Fruit fly (Drosophila melanogaster) whole organism, embryonic: ENCODE measurements around the gene CG42727.

Experiments
- Atf-2 ChIP-seq: fragments of 200-800 bp; sonication (Bioruptor generic); optimal IDR thresholded peaks from 2 replicates; lab custom pipeline; 2016; ENCODE audit warnings: missing biosample characterization, missing genetic modification characterization
- Atf3 ChIP-seq: fragments of 200-800 bp; sonication (Bioruptor generic); optimal IDR thresholded peaks from 3 replicates; lab custom pipeline; 2016; ENCODE audit warnings: missing biosample characterization, missing genetic modification characterization
- C15 ChIP-seq: fragments of 200-800 bp; sonication (Bioruptor generic); IDR thresholded peaks from 3 replicates; pipeline ENCODE4 v1.3.6; 2022; ENCODE audit warnings: missing biosample characterization, missing genetic modification characterization
- CG1024 ChIP-seq: fragments of 200-800 bp; sonication (Bioruptor generic); IDR thresholded peaks from 2 replicates; pipeline ENCODE4 v1.3.6; 2022; ENCODE audit warnings: missing biosample characterization, missing genetic modification characterization
- CG12299 ChIP-seq: fragments of 200-800 bp; sonication (Bioruptor generic); optimal IDR thresholded peaks from 2 replicates; lab custom pipeline; 2018; ENCODE audit warnings: missing biosample characterization, mild to moderate bottlenecking, missing genetic modification characterization
- CG12659 ChIP-seq: fragments of 200-800 bp; sonication (Bioruptor generic); optimal IDR thresholded peaks from 3 replicates; lab custom pipeline; 2017; ENCODE audit warnings: mild to moderate bottlenecking, missing biosample characterization, missing genetic modification reagents, missing genetic modification characterization
- CG15011 ChIP-seq: fragments of 200-800 bp; sonication (Bioruptor generic); optimal IDR thresholded peaks from 3 replicates; lab custom pipeline; 2018; ENCODE audit warnings: missing biosample characterization, mild to moderate bottlenecking, missing genetic modification characterization
- CG17359 ChIP-seq: fragments of 200-800 bp; sonication (Bioruptor generic); optimal IDR thresholded peaks from 3 replicates; lab custom pipeline; 2018; ENCODE audit warnings: missing biosample characterization, mild to moderate bottlenecking, missing genetic modification characterization, moderate library complexity
- CG2116 ChIP-seq: fragments of 200-800 bp; sonication (Bioruptor generic); optimal IDR thresholded peaks from 3 replicates; lab custom pipeline; 2018; ENCODE audit warnings: missing biosample characterization, mild to moderate bottlenecking, missing genetic modification characterization
- CG3995 ChIP-seq: fragments of 200-800 bp; sonication (Bioruptor generic); optimal IDR thresholded peaks from 3 replicates; lab custom pipeline; 2016; ENCODE audit warnings: missing biosample characterization, missing genetic modification characterization
- CG4707 ChIP-seq: fragments of 200-800 bp; sonication (Bioruptor generic); optimal IDR thresholded peaks from 2 replicates; lab custom pipeline; 2018; ENCODE audit warnings: missing biosample characterization, mild to moderate bottlenecking, missing genetic modification characterization, moderate library complexity
- CG6175 ChIP-seq: fragments of 200-800 bp; sonication (Bioruptor generic); IDR thresholded peaks from 3 replicates; pipeline ENCODE4 v1.3.6; 2022; ENCODE audit warnings: missing biosample characterization, missing genetic modification characterization
- CG6683 ChIP-seq: fragments of 200-800 bp; sonication (Bioruptor generic); optimal IDR thresholded peaks from 2 replicates; lab custom pipeline; 2017; ENCODE audit warnings: missing biosample characterization, mild to moderate bottlenecking, missing genetic modification characterization, missing genetic modification reagents
- CG8478 ChIP-seq: fragments of >200 bp; optimal IDR thresholded peaks from 2 replicates; lab custom pipeline; 2018
- CG9437 ChIP-seq: fragments of 200-800 bp; sonication (Bioruptor generic); optimal IDR thresholded peaks from 2 replicates; lab custom pipeline; 2018; ENCODE audit warnings: missing biosample characterization, mild to moderate bottlenecking, missing genetic modification characterization
- Dfd ChIP-seq, 2 experiments: fragments of >200 bp; optimal IDR thresholded peaks; 2 replicates each; lab custom pipeline; 2017; ENCODE audit warnings: missing biosample characterization in 2 of 2, missing genetic modification characterization in 2 of 2
- Doc3 ChIP-seq: fragments of 200-800 bp; sonication (Bioruptor generic); IDR thresholded peaks from 3 replicates; pipeline ENCODE4 v1.3.6; 2022; ENCODE audit warnings: missing biosample characterization, missing genetic modification characterization; ENCODE audit not compliant: partially characterized antibody
- GATAe ChIP-seq: fragments of 200-800 bp; sonication (Bioruptor generic); conservative IDR thresholded peaks from 2 replicates; pipeline ENCODE4 v1.3.6; 2022; ENCODE audit warnings: missing biosample characterization, missing genetic modification characterization
- Jarid2 ChIP-seq: fragments of 200-800 bp; sonication (Bioruptor generic); optimal IDR thresholded peaks from 3 replicates; lab custom pipeline; 2017; ENCODE audit warnings: mild to moderate bottlenecking, missing biosample characterization, missing genetic modification reagents, missing genetic modification characterization
- MBD-R2 ChIP-seq: fragments of 200-800 bp; sonication (Bioruptor generic); IDR thresholded peaks from 2 replicates; pipeline ENCODE4 v1.3.6; 2022; ENCODE audit warnings: missing biosample characterization, missing genetic modification characterization
- MESR4 ChIP-seq: fragments of 200-800 bp; sonication (Bioruptor generic); optimal IDR thresholded peaks from 2 replicates; lab custom pipeline; 2018; ENCODE audit warnings: missing biosample characterization, mild to moderate bottlenecking, missing genetic modification characterization, moderate library complexity
- Rfx ChIP-seq: fragments of 200-800 bp; sonication (Bioruptor generic); IDR thresholded peaks from 2 replicates; pipeline ENCODE4 v1.3.6; 2022; ENCODE audit warnings: missing biosample characterization, missing genetic modification characterization
- Sin3A ChIP-seq: fragments of >200 bp; optimal IDR thresholded peaks from 2 replicates; lab custom pipeline; 2018
- Ssrp ChIP-seq: fragments of 200-800 bp; sonication (Bioruptor generic); optimal IDR thresholded peaks from 2 replicates; lab custom pipeline; 2018; ENCODE audit warnings: missing biosample characterization, mild to moderate bottlenecking, missing genetic modification characterization, moderate library complexity
- ap ChIP-seq: fragments of 200-800 bp; sonication (Bioruptor generic); IDR thresholded peaks from 2 replicates; pipeline ENCODE4 v1.3.6; 2022; ENCODE audit warnings: missing biosample characterization, missing genetic modification characterization
- ash1 ChIP-seq: fragments of 200-800 bp; sonication (Bioruptor generic); optimal IDR thresholded peaks from 2 replicates; lab custom pipeline; 2018; ENCODE audit warnings: missing biosample characterization, mild to moderate bottlenecking, missing genetic modification characterization
- bowl ChIP-seq: fragments of 200-800 bp; sonication (Bioruptor generic); IDR thresholded peaks from 2 replicates; pipeline ENCODE4 v1.3.6; 2022; ENCODE audit warnings: missing biosample characterization, missing genetic modification characterization
- btn ChIP-seq: fragments of 200-800 bp; sonication (Bioruptor generic); optimal IDR thresholded peaks from 2 replicates; lab custom pipeline; 2016; ENCODE audit warnings: missing biosample characterization, missing genetic modification characterization
- dmrt99B ChIP-seq: fragments of 200-800 bp; sonication (Bioruptor generic); optimal IDR thresholded peaks from 2 replicates; lab custom pipeline; 2018; ENCODE audit warnings: missing biosample characterization, mild to moderate bottlenecking, missing genetic modification characterization, moderate library complexity
- ewg ChIP-seq: fragments of 200-800 bp; sonication (Bioruptor generic); optimal IDR thresholded peaks from 3 replicates; lab custom pipeline; 2017; ENCODE audit warnings: mild to moderate bottlenecking, missing biosample characterization, missing genetic modification reagents, missing genetic modification characterization
- exex ChIP-seq: fragments of 200-800 bp; sonication (Bioruptor generic); optimal IDR thresholded peaks from 4 replicates; lab custom pipeline; 2018; ENCODE audit warnings: missing biosample characterization, mild to moderate bottlenecking, missing genetic modification characterization, moderate library complexity
- fd102C ChIP-seq: fragments of 200-800 bp; sonication (Bioruptor generic); optimal IDR thresholded peaks from 2 replicates; lab custom pipeline; 2018; ENCODE audit warnings: missing biosample characterization, mild to moderate bottlenecking, missing genetic modification characterization, moderate library complexity
- fd96Cb ChIP-seq: fragments of 200-800 bp; sonication (Bioruptor generic); optimal IDR thresholded peaks from 2 replicates; lab custom pipeline; 2018; ENCODE audit warnings: missing biosample characterization, mild to moderate bottlenecking, missing genetic modification characterization, moderate library complexity
- hth ChIP-seq: fragments of >200 bp; optimal IDR thresholded peaks from 2 replicates; lab custom pipeline; 2017; ENCODE audit warnings: inconsistent platforms
- ind ChIP-seq: fragments of 200-800 bp; sonication (Bioruptor generic); optimal IDR thresholded peaks from 3 replicates; lab custom pipeline; 2016; ENCODE audit warnings: missing biosample characterization, missing genetic modification characterization
- knrl ChIP-seq: fragments of 200-800 bp; sonication (Bioruptor generic); IDR thresholded peaks from 3 replicates; pipeline ENCODE4 v1.3.6; 2022; ENCODE audit warnings: missing biosample characterization, missing genetic modification characterization; ENCODE audit not compliant: partially characterized antibody
- lola ChIP-seq, 3 experiments: fragments of >200 bp in 2 of 3; fragments of 200-800 bp in 1 of 3; sonication (Bioruptor generic) in 1 of 3; optimal IDR thresholded peaks; 2 replicates each; lab custom pipeline; 2017 to 2019; ENCODE audit warnings: missing biosample characterization in 3 of 3, missing genetic modification characterization in 3 of 3, mild to moderate bottlenecking in 1 of 3, moderate library complexity in 1 of 3
- mld ChIP-seq: fragments of 200-800 bp; sonication (Bioruptor generic); IDR thresholded peaks from 3 replicates; pipeline ENCODE4 v1.3.6; 2022; ENCODE audit warnings: missing biosample characterization, missing genetic modification characterization; ENCODE audit not compliant: partially characterized antibody
- nerfin-2 ChIP-seq: fragments of 200-800 bp; sonication (Bioruptor generic); IDR thresholded peaks from 2 replicates; pipeline ENCODE4 v1.3.6; 2022; ENCODE audit warnings: missing biosample characterization, missing genetic modification characterization; ENCODE audit not compliant: partially characterized antibody
- onecut ChIP-seq: fragments of 200-800 bp; sonication (Bioruptor generic); IDR thresholded peaks from 2 replicates; pipeline ENCODE4 v1.3.6; 2022; ENCODE audit warnings: missing biosample characterization, missing genetic modification characterization
- prd ChIP-seq, 3 experiments: fragments of >200 bp in 2 of 3; fragments of 200-800 bp in 1 of 3; sonication (Bioruptor generic) in 1 of 3; optimal IDR thresholded peaks in 2 of 3; IDR thresholded peaks in 1 of 3; 2 replicates in 2 of 3; 3 replicates in 1 of 3; pipeline versions ENCODE4 v1.3.6 to Lab custom; 2017 to 2022; ENCODE audit warnings: missing biosample characterization in 1 of 3, missing genetic modification characterization in 1 of 3
- pum ChIP-seq: fragments of 200-800 bp; sonication (Bioruptor generic); optimal IDR thresholded peaks from 2 replicates; lab custom pipeline; 2016; ENCODE audit warnings: missing biosample characterization, missing genetic modification characterization
- sc ChIP-seq, 3 experiments: fragments of >200 bp in 2 of 3; fragments of 200-800 bp in 1 of 3; sonication (Bioruptor generic) in 1 of 3; optimal IDR thresholded peaks; 2 replicates in 2 of 3; 3 replicates in 1 of 3; lab custom pipeline; 2017; ENCODE audit warnings: mild to moderate bottlenecking in 1 of 3, missing biosample characterization in 1 of 3, missing genetic modification characterization in 1 of 3, missing genetic modification reagents in 1 of 3
- trh ChIP-seq: fragments of 200-800 bp; sonication (Bioruptor generic); optimal IDR thresholded peaks from 2 replicates; lab custom pipeline; 2016; ENCODE audit warnings: missing biosample characterization, missing genetic modification characterization
- tup ChIP-seq: fragments of 200-800 bp; sonication (Bioruptor generic); optimal IDR thresholded peaks from 2 replicates; lab custom pipeline; 2016; ENCODE audit warnings: missing biosample characterization, mild to moderate bottlenecking, missing genetic modification characterization, moderate library complexity
- twi ChIP-seq: fragments of 200-800 bp; optimal IDR thresholded peaks from 2 replicates; lab custom pipeline; 2019; ENCODE audit warnings: missing biosample characterization, mild to moderate bottlenecking, missing genetic modification characterization, moderate library complexity
- unc-4 ChIP-seq: fragments of 200-800 bp; sonication (Bioruptor generic); IDR thresholded peaks from 2 replicates; pipeline ENCODE4 v1.3.6; 2022; ENCODE audit warnings: missing biosample characterization, missing genetic modification characterization; ENCODE audit not compliant: partially characterized antibody
- zfh2 ChIP-seq: fragments of 200-800 bp; sonication (Bioruptor generic); optimal IDR thresholded peaks from 2 replicates; lab custom pipeline; 2016; ENCODE audit warnings: missing biosample characterization, missing genetic modification characterization

The CG42727 gene

DNA sequence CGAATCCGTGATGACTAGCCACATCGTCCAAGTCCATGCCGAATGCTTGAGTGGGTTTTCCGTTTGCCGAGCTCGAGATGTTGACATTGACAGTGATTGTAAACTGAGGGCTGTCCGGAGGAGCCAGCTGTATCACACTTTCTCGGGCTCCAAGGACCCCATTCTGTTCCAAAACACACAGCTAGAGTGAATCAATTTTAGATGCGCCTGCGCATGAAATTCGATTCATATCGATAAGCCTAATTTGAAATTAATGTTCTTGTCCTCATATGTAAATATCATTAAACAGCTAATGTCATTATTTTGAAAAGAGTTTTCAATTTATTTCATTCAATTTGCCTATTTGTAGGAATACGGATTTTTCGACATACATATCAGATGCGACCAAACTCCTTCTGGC, 21.9 kb downstream of the CG42727 start, which contains the start of gene CG14868:
Gene CG14868, minus strand, starts transcription at position 204 of the 400 bp plus-strand sequence.
- TF ChIP-seq ewg (GFP tag; lab: Kevin White, UChicago), result peak; percentile 91
- TF ChIP-seq MESR4 (GFP tag; lab: Kevin White, UChicago), result peak; percentile 44
- TF ChIP-seq CG6683 (GFP tag; lab: Kevin White, UChicago), result no peak
- TF ChIP-seq onecut (GFP tag; lab: Robert Waterston, UW), result peak; percentile 48
- no peak for TF ChIP-seq CG17359 (tag; lab: Kevin White, UChicago)
- 0 out of 2 replicates have a peak, but pooled peaks have one; percentile 11 for TF ChIP-seq MBD-R2 (GFP tag; lab: Robert Waterston, UW)
- 0 out of 2 replicates have a peak, but pooled peaks have one; percentile 30 for TF ChIP-seq unc-4 (GFP tag; lab: Robert Waterston, UW)
- no peak for TF ChIP-seq CG2116 (GFP tag; lab: Kevin White, UChicago)

DNA sequence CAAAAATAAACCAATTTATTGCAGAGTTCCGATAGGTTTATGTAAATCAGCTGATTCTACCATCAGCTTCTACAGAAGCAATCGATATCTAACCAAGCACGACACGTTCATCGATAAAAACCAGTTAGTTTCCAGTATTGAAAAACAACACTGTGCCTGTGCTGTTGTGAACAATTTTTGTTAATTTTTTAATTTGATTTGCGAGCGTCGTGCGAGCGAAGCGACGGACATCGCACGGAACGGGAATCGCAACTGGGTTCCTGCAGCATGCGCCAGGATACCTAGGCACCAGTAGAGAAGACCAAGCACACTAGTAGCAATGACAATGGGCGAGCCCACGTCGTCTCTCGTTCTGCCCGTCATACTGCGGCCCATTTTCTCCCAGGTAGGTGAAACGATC, 24.0 kb downstream of the CG42727 start, which contains the start of the genes Ccm3 and CG6136:
Gene Ccm3, plus strand, starts transcription at position 125 of the 400 bp plus-strand sequence.
Gene CG6136, minus strand, starts transcription at position 380 of the 400 bp plus-strand sequence.
- TF ChIP-seq bowl (no peak), C15 (GFP tag; lab: Robert Waterston, UW) (no peak), ap (GFP tag; lab: Robert Waterston, UW) (no peak), pum (no peak), hth (no peak), lola (GFP tag; optimal IDR thresholded peaks at IDR 0.05; lab: Kevin White, UChicago) (no peak), CG12659 (peak; percentile 69), prd (optimal IDR thresholded peaks at IDR 0.05; lab: Kevin White, UChicago) (no peak), prd (GFP tag; IDR thresholded peaks at IDR 0.05; lab: Robert Waterston, UW) (peak; percentile 52; the same call in 1 of the 3 replicates), Doc3 (peak; percentile 82), zfh2 (GFP tag; lab: Kevin White, UChicago) (peak; percentile 48), CG9437 (peak; percentile 40), CG15011 (no peak), CG8478 (no peak), GATAe (GFP tag; lab: Robert Waterston, UW) (no peak), Sin3A (lab: Kevin White, UChicago) (peak; percentile 44), onecut (GFP tag; lab: Robert Waterston, UW) (no peak), nerfin-2 (GFP tag; lab: Robert Waterston, UW) (peak; percentile 88), exex (peak; percentile 43), mld (GFP tag; lab: Robert Waterston, UW) (peak; percentile 87), Atf-2 (GFP tag; lab: Kevin White, UChicago) (no peak), fd102C (no peak), sc (optimal IDR thresholded peaks at IDR 0.05; lab: Kevin White, UChicago) (no peak), sc (GFP tag; optimal IDR thresholded peaks at IDR 0.05; lab: Kevin White, UChicago) (no peak), trh (no peak), btn (no peak), CG4707 (GFP tag; lab: Kevin White, UChicago) (no peak), dmrt99B (tag; lab: Kevin White, UChicago) (no peak), Atf3 (GFP tag; lab: Kevin White, UChicago) (no peak), Ssrp (tag; lab: Kevin White, UChicago) (no peak), CG1024 (GFP tag; lab: Robert Waterston, UW) (no peak), Dfd (GFP tag; optimal IDR thresholded peaks at IDR 0.05; lab: Kevin White, UChicago) (no peak), tup (GFP tag; lab: Kevin White, UChicago) (no peak), ash1 (GFP tag; lab: Kevin White, UChicago) (no peak), fd96Cb (tag; lab: Kevin White, UChicago) (no peak), twi (tag; lab: Kevin White, UChicago) (no peak), Jarid2 (GFP tag; lab: Kevin White, UChicago) (no peak), Rfx (GFP tag; lab: Robert Waterston, UW) (peak; percentile 86), knrl (GFP tag; lab: Robert Waterston, UW) (peak; percentile 89), ind (GFP tag; lab: Kevin White, UChicago) (peak; percentile 19), CG3995 (peak; percentile 62), CG6175 (no peak), CG12299 (tag; lab: Kevin White, UChicago) (no peak)
